Worm (Caenorhabditis elegans) whole organism, L4/young adult: Measurements from ENCODE around the gene Y66D12A.11.

Experiments
- W03F9.2 ChIP-seq: fragments of 150-350 bp; optimal IDR thresholded peaks from 2 replicates; lab custom pipeline; 2014; ENCODE audit warnings: missing biosample characterization, missing genetic modification characterization
- dao-5 ChIP-seq: sonication (generic microtip); optimal IDR thresholded peaks from 2 replicates; lab custom pipeline; 2016; ENCODE audit warnings: missing genotype, missing genetic modification characterization, moderate library complexity, missing compliant biosample characterization
- him-1 ChIP-seq: sonication (generic microtip); optimal IDR thresholded peaks from 2 replicates; lab custom pipeline; 2016; ENCODE audit warnings: missing genotype, missing genetic modification reagents, missing genetic modification characterization, missing compliant biosample characterization

- TF ChIP-seq W03F9.2 (no peak), dao-5 (tag; lab: Kevin White, UChicago) (no peak), him-1 (tag; lab: Kevin White, UChicago) (no peak)
These were observed 1.7 kb upstream of the Y66D12A.11 start for ce11 chrIII:11561597-11561996.
